Worm (Caenorhabditis elegans) whole organism, L4 larva: ENCODE data around the gene K03B8.14.

ENCODE experiments used
- F10B5.3 ChIP-seq: sonication (generic microtip); optimal IDR thresholded peaks from 2 replicates; lab custom pipeline; 2016; ENCODE audit warnings: mild to moderate bottlenecking, missing genetic modification characterization, missing compliant biosample characterization
- F37D6.2 ChIP-seq: sonication (generic microtip); optimal IDR thresholded peaks from 2 replicates; lab custom pipeline; 2016; ENCODE audit warnings: mild to moderate bottlenecking, missing genetic modification characterization, missing compliant biosample characterization
- F44E2.7 ChIP-seq: fragments of 200-800 bp; sonication (Bioruptor generic); IDR thresholded peaks from 2 replicates; pipeline ENCODE4 v2.1.2; 2022; ENCODE audit warnings: missing genetic modification characterization, missing compliant biosample characterization
- T26A8.4 ChIP-seq: fragments of 200-800 bp; sonication (Bioruptor generic); IDR thresholded peaks from 2 replicates; pipeline ENCODE4 v1.3.6; 2022; ENCODE audit warnings: missing genetic modification characterization, missing compliant biosample characterization
- Y5F2A.4 ChIP-seq: fragments of 200-800 bp; sonication (Bioruptor generic); optimal IDR thresholded peaks from 2 replicates; lab custom pipeline; 2018; ENCODE audit warnings: mild to moderate bottlenecking, missing genetic modification characterization, missing compliant biosample characterization
- aha-1 ChIP-seq: fragments of 150-350 bp; peaks from one replicate; lab custom pipeline; 2014; ENCODE audit warnings: missing biosample characterization, missing genetic modification characterization
- aly-2 ChIP-seq: sonication (generic microtip); optimal IDR thresholded peaks from 2 replicates; lab custom pipeline; 2018; ENCODE audit warnings: missing biosample characterization, missing genetic modification characterization
- arid-1 ChIP-seq: fragments of 200-800 bp; sonication (Bioruptor generic); conservative IDR thresholded peaks from 2 replicates; pipeline ENCODE4 v1.3.6; 2022; ENCODE audit warnings: missing genetic modification reagents, missing genetic modification characterization, missing compliant biosample characterization
- attf-4 ChIP-seq: sonication (generic microtip); optimal IDR thresholded peaks from 3 replicates; lab custom pipeline; 2017; ENCODE audit warnings: missing biosample characterization, missing genetic modification characterization
- ceh-62 ChIP-seq: sonication (generic microtip); optimal IDR thresholded peaks from 2 replicates; lab custom pipeline; 2017; ENCODE audit warnings: missing biosample characterization, missing genetic modification characterization
- ceh-82 ChIP-seq: sonication (generic microtip); optimal IDR thresholded peaks from 2 replicates; lab custom pipeline; 2017; ENCODE audit warnings: missing biosample characterization, missing genetic modification characterization
- ces-1 ChIP-seq: fragments of 150-350 bp; sonication (generic microtip); optimal IDR thresholded peaks from 4 replicates; lab custom pipeline; 2014; ENCODE audit warnings: missing biosample characterization, missing genetic modification reagents, missing genetic modification characterization
- cey-2 ChIP-seq: sonication (generic microtip); optimal IDR thresholded peaks from 3 replicates; lab custom pipeline; 2017; ENCODE audit warnings: missing genetic modification characterization, mild to moderate bottlenecking, missing compliant biosample characterization, antibody characterized with exemption, borderline replicate concordance; ENCODE audit not compliant: insufficient read depth
- ctbp-1 ChIP-seq: fragments of 200-800 bp; sonication (Bioruptor generic); IDR thresholded peaks from 2 replicates; pipeline ENCODE4 v1.3.6; 2022; ENCODE audit warnings: missing genetic modification reagents, missing genetic modification characterization, missing compliant biosample characterization
- daf-8 ChIP-seq: fragments of 200-800 bp; sonication (Bioruptor generic); IDR thresholded peaks from 2 replicates; pipeline ENCODE4 v1.3.6; 2022; ENCODE audit warnings: missing genetic modification characterization, missing compliant biosample characterization
- dmd-8 ChIP-seq: fragments of 200-800 bp; sonication (Bioruptor generic); IDR thresholded peaks from 2 replicates; pipeline ENCODE4 v1.3.6; 2022; ENCODE audit warnings: missing genetic modification characterization, missing compliant biosample characterization
- dmd-9 ChIP-seq: fragments of 200-800 bp; sonication (Bioruptor generic); IDR thresholded peaks from 2 replicates; pipeline ENCODE4 v1.3.6; 2022; ENCODE audit warnings: missing genetic modification reagents, missing genetic modification characterization, missing compliant biosample characterization
- egl-43 ChIP-seq: fragments of 200-800 bp; sonication (Bioruptor generic); IDR thresholded peaks from 2 replicates; pipeline ENCODE4 v1.3.6; 2022; ENCODE audit warnings: missing genetic modification reagents, missing genetic modification characterization, missing compliant biosample characterization
- fkh-10 ChIP-seq: fragments of 150-350 bp; optimal IDR thresholded peaks from 2 replicates; lab custom pipeline; 2014; ENCODE audit warnings: missing biosample characterization, missing genetic modification reagents, missing genetic modification characterization
- hlh-11 ChIP-seq: fragments of 200-800 bp; sonication (Bioruptor generic); optimal IDR thresholded peaks from 2 replicates; lab custom pipeline; 2018; ENCODE audit warnings: mild to moderate bottlenecking, missing genetic modification characterization, missing compliant biosample characterization
- hlh-30 ChIP-seq: sonication (generic microtip); optimal IDR thresholded peaks from 2 replicates; lab custom pipeline; 2017; ENCODE audit warnings: antibody characterized with exemption, mild to moderate bottlenecking, missing genetic modification characterization, missing compliant biosample characterization; ENCODE audit not compliant: insufficient read depth
- jun-1 ChIP-seq: fragments of 150-350 bp; optimal IDR thresholded peaks from 2 replicates; lab custom pipeline; 2014; ENCODE audit warnings: missing biosample characterization, missing genetic modification reagents, missing genetic modification characterization
- lim-7 ChIP-seq: fragments of 200-800 bp; sonication (Bioruptor generic); IDR thresholded peaks from 2 replicates; pipeline ENCODE4 v1.3.6; 2022; ENCODE audit warnings: missing genetic modification characterization, missing compliant biosample characterization
- mdl-1 ChIP-seq, 2 experiments: fragments of 150-350 bp in 1 of 2; sonication (generic microtip) in 1 of 2; optimal IDR thresholded peaks; 2 replicates each; lab custom pipeline; 2014 to 2017; ENCODE audit warnings: missing biosample characterization in 2 of 2, missing genetic modification characterization in 2 of 2
- mep-1 ChIP-seq: fragments of 150-350 bp; sonication (generic microtip); optimal IDR thresholded peaks from 3 replicates; lab custom pipeline; 2014; ENCODE audit warnings: missing biosample characterization, missing genetic modification characterization
- nhr-10 ChIP-seq: fragments of 150-350 bp; optimal IDR thresholded peaks from 2 replicates; lab custom pipeline; 2014; ENCODE audit warnings: missing biosample characterization, missing genetic modification characterization
- nhr-111 ChIP-seq: fragments of 200-800 bp; sonication (Bioruptor generic); optimal IDR thresholded peaks from 2 replicates; lab custom pipeline; 2018; ENCODE audit warnings: mild to moderate bottlenecking, missing genetic modification characterization, missing compliant biosample characterization
- nhr-42 ChIP-seq: fragments of 200-800 bp; sonication (Bioruptor generic); IDR thresholded peaks from 2 replicates; pipeline ENCODE4 v1.3.6; 2022; ENCODE audit warnings: missing genetic modification characterization, missing compliant biosample characterization
- nhr-6 ChIP-seq: fragments of 150-350 bp; optimal IDR thresholded peaks from 2 replicates; lab custom pipeline; 2014; ENCODE audit warnings: missing biosample characterization, missing genetic modification characterization
- nhr-77 ChIP-seq: fragments of 150-350 bp; optimal IDR thresholded peaks from 2 replicates; lab custom pipeline; 2014; ENCODE audit warnings: missing biosample characterization, missing genetic modification characterization
- rbr-2 ChIP-seq: sonication (generic microtip); optimal IDR thresholded peaks from 2 replicates; lab custom pipeline; 2016; ENCODE audit warnings: missing genotype, missing genetic modification characterization, missing compliant biosample characterization
- saeg-2 ChIP-seq: fragments of 200-800 bp; sonication (Bioruptor generic); IDR thresholded peaks from 2 replicates; pipeline ENCODE4 v1.3.6; 2022; ENCODE audit warnings: missing genetic modification reagents, missing genetic modification characterization, missing compliant biosample characterization
- sdz-12 ChIP-seq: fragments of 200-800 bp; sonication (Bioruptor generic); optimal IDR thresholded peaks from 2 replicates; lab custom pipeline; 2018; ENCODE audit warnings: mild to moderate bottlenecking, missing genetic modification characterization, missing compliant biosample characterization
- set-16 ChIP-seq: fragments of 200-800 bp; sonication (Bioruptor generic); IDR thresholded peaks from 2 replicates; pipeline ENCODE4 v1.3.6; 2022; ENCODE audit warnings: missing genetic modification reagents, missing genetic modification characterization, missing compliant biosample characterization
- skn-1 ChIP-seq: fragments of 150-350 bp; optimal IDR thresholded peaks from 2 replicates; lab custom pipeline; 2014; ENCODE audit warnings: missing biosample characterization, missing genetic modification characterization
- tag-97 ChIP-seq: fragments of 200-800 bp; sonication (Bioruptor generic); IDR thresholded peaks from 2 replicates; pipeline ENCODE4 v1.3.6; 2022; ENCODE audit warnings: missing genetic modification characterization, missing compliant biosample characterization
- unc-130 ChIP-seq: sonication (generic microtip); optimal IDR thresholded peaks from 2 replicates; lab custom pipeline; 2016; ENCODE audit warnings: missing genetic modification reagents, missing genetic modification characterization, missing compliant biosample characterization
- unc-62 ChIP-seq, 3 experiments: fragments of 150-350 bp in 1 of 3; sonication (generic microtip); optimal IDR thresholded peaks in 2 of 3; peaks in 1 of 3; 1 replicate in 1 of 3; 2 replicates in 2 of 3; lab custom pipeline; 2014 to 2017; ENCODE audit warnings: missing biosample characterization in 3 of 3, missing genetic modification characterization in 3 of 3, missing genetic modification reagents in 3 of 3, missing genotype in 1 of 3
- zfp-2 ChIP-seq: sonication (generic microtip); optimal IDR thresholded peaks from 2 replicates; lab custom pipeline; 2016; ENCODE audit warnings: mild to moderate bottlenecking, missing genetic modification characterization, missing compliant biosample characterization
- zip-11 ChIP-seq: fragments of 200-800 bp; sonication (Bioruptor generic); IDR thresholded peaks from 2 replicates; pipeline ENCODE4 v1.3.6; 2022; ENCODE audit warnings: missing genetic modification characterization, missing compliant biosample characterization
- ztf-11 ChIP-seq: fragments of 150-350 bp; optimal IDR thresholded peaks from 2 replicates; lab custom pipeline; 2014; ENCODE audit warnings: missing biosample characterization, missing genetic modification characterization
- ztf-7 ChIP-seq: fragments of 150-350 bp; optimal IDR thresholded peaks from 2 replicates; lab custom pipeline; 2014; ENCODE audit warnings: missing biosample characterization, missing genetic modification characterization

K03B8.14 gene

DNA sequence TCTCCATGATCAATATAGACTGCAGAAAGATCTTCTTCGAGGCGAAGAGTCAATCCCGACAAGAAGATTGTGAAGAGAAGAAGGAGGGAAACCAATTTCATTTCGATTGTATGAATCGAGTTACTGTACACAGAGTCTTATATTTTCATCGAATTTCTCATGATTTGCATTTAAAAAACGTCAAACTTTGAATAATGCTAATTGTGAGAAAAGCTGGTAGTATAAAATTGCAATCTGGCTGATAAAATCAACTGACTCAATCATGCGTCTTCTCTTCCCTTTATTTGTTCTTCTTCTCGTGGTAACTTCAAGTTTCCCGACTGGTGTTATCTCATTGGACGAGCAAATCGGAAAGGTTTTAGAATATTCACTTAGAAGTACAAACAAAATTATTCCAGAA lies at the start of gene K03B8.14, which contains the start of gene K03B8.11:
Gene K03B8.14 (plus strand): TSS at position 110 of the 400 bp plus-strand sequence.
Gene K03B8.11 (minus strand): TSS at position 101 of the 400 bp plus-strand sequence.
- peak; percentile 31 for TF ChIP-seq aha-1 (tag; lab: Kevin White, UChicago)
- no peak for TF ChIP-seq daf-8 (GFP tag; lab: Robert Waterston, UW)
- TF ChIP-seq nhr-111: no peak
- TF ChIP-seq zfp-2 (tag; lab: Kevin White, UChicago): no peak
- TF ChIP-seq dmd-8: no peak
- TF ChIP-seq attf-4 (tag; lab: Kevin White, UChicago): no peak

- TF ChIP-seq nhr-42 (GFP tag; lab: Robert Waterston, UW) (no peak), nhr-111 (no peak), nhr-6 (tag; lab: Kevin White, UChicago) (no peak), ctbp-1 (GFP tag; lab: Robert Waterston, UW) (peak; percentile 63; the same call in 1 of the 2 replicates), arid-1 (no peak), skn-1 (no peak), hlh-11 (tag; lab: Kevin White, UChicago) (peak; percentile 11), rbr-2 (peak; percentile 27), mep-1 (no peak), aly-2 (no peak), aha-1 (tag; lab: Kevin White, UChicago) (peak; percentile 89), tag-97 (GFP tag; lab: Robert Waterston, UW) (no peak), set-16 (peak; percentile 82), T26A8.4 (GFP tag; lab: Robert Waterston, UW) (no peak), jun-1 (tag; lab: Kevin White, UChicago) (no peak), mdl-1 (tag; optimal IDR thresholded peaks at IDR 0.05; lab: Kevin White, UChicago) (no peak), sdz-12 (GFP tag; lab: Kevin White, UChicago) (no peak), lim-7 (0 out of 2 replicates have a peak, but pooled peaks have one; percentile 46), F10B5.3 (no peak), saeg-2 (GFP tag; lab: Robert Waterston, UW) (no peak), dmd-8 (no peak), F44E2.7 (GFP tag; lab: Robert Waterston, UW) (no peak), ceh-82 (tag; lab: Kevin White, UChicago) (no peak), unc-130 (GFP tag; lab: Kevin White, UChicago) (no peak), nhr-10 (tag; lab: Kevin White, UChicago) (no peak), zip-11 (GFP tag; lab: Robert Waterston, UW) (no peak), fkh-10 (GFP tag; lab: Kevin White, UChicago) (peak; percentile 91), egl-43 (GFP tag; lab: Robert Waterston, UW) (0 out of 2 replicates have a peak, but pooled peaks have one; percentile 29), ceh-62 (no peak), Y5F2A.4 (no peak), ztf-7 (tag; lab: Kevin White, UChicago) (no peak), nhr-77 (tag; lab: Kevin White, UChicago) (no peak), dmd-9 (GFP tag; lab: Robert Waterston, UW) (no peak), unc-62 (GFP tag; optimal IDR thresholded peaks at IDR 0.05 in 1 of 2; lab: Kevin White, UChicago) (peak in 1 of 2 experiments; percentile 3), unc-62 (tag; optimal IDR thresholded peaks at IDR 0.05; lab: Kevin White, UChicago) (no peak), ztf-11 (tag; lab: Kevin White, UChicago) (no peak), F37D6.2 (tag; lab: Kevin White, UChicago) (peak; percentile 14), hlh-30 (tag; lab: Kevin White, UChicago) (no peak), cey-2 (tag; lab: Kevin White, UChicago) (no peak), ces-1 (GFP tag; lab: Kevin White, UChicago) (peak; percentile 72)
These were observed 49.1 kb upstream of the K03B8.14 start for ce11 chrV:11341130-11341675.
